Worm (Caenorhabditis elegans) whole organism, L1 larva: ENCODE results near the gene sdz-32.

Source experiments
- F16B12.6 ChIP-seq: fragments of 150-350 bp; optimal IDR thresholded peaks from 2 replicates; lab custom pipeline; 2014; ENCODE audit warnings: missing biosample characterization, missing genetic modification characterization
- Y116A8C.19 ChIP-seq: sonication (generic microtip); optimal IDR thresholded peaks from 2 replicates; lab custom pipeline; 2016; ENCODE audit warnings: missing compliant biosample characterization, missing genetic modification characterization, borderline replicate concordance
- aly-2 ChIP-seq: fragments of 150-350 bp; optimal IDR thresholded peaks from 2 replicates; lab custom pipeline; 2014; ENCODE audit warnings: missing biosample characterization, missing genetic modification characterization
- blmp-1 ChIP-seq: fragments of 150-350 bp; optimal IDR thresholded peaks from 2 replicates; lab custom pipeline; 2014; ENCODE audit warnings: missing biosample characterization, missing genetic modification characterization
- ces-1 ChIP-seq: fragments of 150-350 bp; optimal IDR thresholded peaks from 2 replicates; lab custom pipeline; 2014; ENCODE audit warnings: missing biosample characterization, missing genetic modification reagents, missing genetic modification characterization
- dpl-1 ChIP-seq, 3 experiments: fragments of 150-350 bp in 2 of 3; sonication (generic microtip) in 1 of 3; optimal IDR thresholded peaks; 2 replicates each; lab custom pipeline; 2014 to 2017; ENCODE audit warnings: missing biosample characterization in 3 of 3, missing genetic modification characterization in 3 of 3, missing genetic modification reagents in 3 of 3
- egl-13 ChIP-seq: sonication (generic microtip); optimal IDR thresholded peaks from 2 replicates; lab custom pipeline; 2016; ENCODE audit warnings: missing genotype, missing genetic modification reagents, missing genetic modification characterization, missing compliant biosample characterization
- egl-27 ChIP-seq, 2 experiments: fragments of 150-350 bp in 1 of 2; sonication (generic microtip); optimal IDR thresholded peaks; 3 replicates each; lab custom pipeline; 2017 to 2018; ENCODE audit warnings: missing biosample characterization in 2 of 2, missing genetic modification characterization in 2 of 2, missing genetic modification reagents in 2 of 2
- elt-3 ChIP-seq, 6 experiments: fragments of 150-350 bp in 1 of 6; sonication (generic microtip); optimal IDR thresholded peaks; 2 replicates each; lab custom pipeline; 2017 to 2018; ENCODE audit warnings: missing biosample characterization in 6 of 6, missing genetic modification characterization in 6 of 6, inconsistent platforms in 1 of 6
- fkh-4 ChIP-seq: sonication (generic microtip); optimal IDR thresholded peaks from 2 replicates; lab custom pipeline; 2016; ENCODE audit warnings: missing compliant biosample characterization, missing genetic modification characterization, borderline replicate concordance
- fos-1 ChIP-seq: fragments of 150-350 bp; optimal IDR thresholded peaks from 2 replicates; lab custom pipeline; 2014; ENCODE audit warnings: missing biosample characterization, missing genetic modification characterization
- hlh-17 ChIP-seq: fragments of 200-800 bp; sonication (Bioruptor generic); optimal IDR thresholded peaks from 2 replicates; lab custom pipeline; 2018; ENCODE audit warnings: missing genetic modification characterization, mild to moderate bottlenecking, missing compliant biosample characterization, moderate library complexity, borderline replicate concordance
- lin-35 ChIP-seq, 2 experiments: fragments of 150-350 bp; optimal IDR thresholded peaks; 2 replicates each; lab custom pipeline; 2014; ENCODE audit warnings: missing biosample characterization in 2 of 2, missing genetic modification characterization in 2 of 2, missing genetic modification reagents in 2 of 2
- lir-3 ChIP-seq: sonication (generic microtip); optimal IDR thresholded peaks from 2 replicates; lab custom pipeline; 2016; ENCODE audit warnings: mild to moderate bottlenecking, missing genetic modification characterization, moderate library complexity, missing compliant biosample characterization; ENCODE audit not compliant: poor library complexity
- lsy-2 ChIP-seq, 2 experiments: fragments of 150-350 bp; optimal IDR thresholded peaks; 2 replicates each; lab custom pipeline; 2014; ENCODE audit warnings: missing biosample characterization in 2 of 2, missing genetic modification characterization in 2 of 2
- mab-9 ChIP-seq: fragments of 200-800 bp; sonication (Bioruptor generic); IDR thresholded peaks from 2 replicates; pipeline ENCODE4 v1.3.6; 2022; ENCODE audit warnings: missing genetic modification reagents, missing genetic modification characterization, missing compliant biosample characterization
- mef-2 ChIP-seq: fragments of 150-350 bp; optimal IDR thresholded peaks from 2 replicates; lab custom pipeline; 2014; ENCODE audit warnings: missing biosample characterization, missing genetic modification characterization
- nhr-11 ChIP-seq: fragments of 150-350 bp; optimal IDR thresholded peaks from 2 replicates; lab custom pipeline; 2014; ENCODE audit warnings: missing biosample characterization, missing genetic modification characterization
- nhr-12 ChIP-seq: sonication (generic microtip); optimal IDR thresholded peaks from 2 replicates; lab custom pipeline; 2017; ENCODE audit warnings: missing biosample characterization, missing genetic modification characterization
- nhr-20 ChIP-seq: sonication (generic microtip); optimal IDR thresholded peaks from 2 replicates; lab custom pipeline; 2016; ENCODE audit warnings: mild to moderate bottlenecking, missing genetic modification characterization, missing compliant biosample characterization
- nhr-47 ChIP-seq: sonication (generic microtip); optimal IDR thresholded peaks from 2 replicates; lab custom pipeline; 2016; ENCODE audit warnings: mild to moderate bottlenecking, missing genetic modification characterization, moderate library complexity, missing compliant biosample characterization
- nhr-76 ChIP-seq: sonication (generic microtip); optimal IDR thresholded peaks from 2 replicates; lab custom pipeline; 2017; ENCODE audit warnings: missing biosample characterization, missing genetic modification characterization
- nhr-90 ChIP-seq: sonication (generic microtip); optimal IDR thresholded peaks from 2 replicates; lab custom pipeline; 2016; ENCODE audit warnings: mild to moderate bottlenecking, missing genetic modification characterization, missing compliant biosample characterization; ENCODE audit not compliant: poor library complexity
- skn-1 ChIP-seq: fragments of 150-350 bp; optimal IDR thresholded peaks from 2 replicates; lab custom pipeline; 2014; ENCODE audit warnings: missing biosample characterization, missing genetic modification characterization
- sox-4 ChIP-seq: sonication (generic microtip); optimal IDR thresholded peaks from 2 replicates; lab custom pipeline; 2016; ENCODE audit warnings: missing genetic modification characterization, missing compliant biosample characterization
- sup-37 ChIP-seq: fragments of 200-800 bp; sonication (Bioruptor generic); optimal IDR thresholded peaks from 2 replicates; lab custom pipeline; 2018; ENCODE audit warnings: mild to moderate bottlenecking, missing genetic modification characterization, missing compliant biosample characterization
- tlp-1 ChIP-seq: fragments of 150-350 bp; optimal IDR thresholded peaks from 2 replicates; lab custom pipeline; 2014; ENCODE audit warnings: missing biosample characterization, missing genetic modification characterization
- unc-130 ChIP-seq: fragments of 150-350 bp; optimal IDR thresholded peaks from 2 replicates; lab custom pipeline; 2017; ENCODE audit warnings: missing biosample characterization, missing genetic modification characterization, inconsistent platforms
- unc-30 ChIP-seq: sonication (generic microtip); optimal IDR thresholded peaks from 2 replicates; lab custom pipeline; 2017; ENCODE audit warnings: missing biosample characterization, missing genetic modification characterization
- unc-86 ChIP-seq: sonication (generic microtip); optimal IDR thresholded peaks from 2 replicates; lab custom pipeline; 2016; ENCODE audit warnings: missing genetic modification characterization, missing compliant biosample characterization
- ztf-11 ChIP-seq, 2 experiments: sonication (generic microtip); optimal IDR thresholded peaks; 2 replicates each; lab custom pipeline; 2016 to 2017; ENCODE audit warnings: missing genetic modification characterization in 2 of 2, missing biosample characterization in 1 of 2, missing compliant biosample characterization in 1 of 2
- ztf-4 ChIP-seq: fragments of 150-350 bp; optimal IDR thresholded peaks from 2 replicates; lab custom pipeline; 2014; ENCODE audit warnings: missing biosample characterization, missing genetic modification characterization

sdz-32 gene

DNA sequence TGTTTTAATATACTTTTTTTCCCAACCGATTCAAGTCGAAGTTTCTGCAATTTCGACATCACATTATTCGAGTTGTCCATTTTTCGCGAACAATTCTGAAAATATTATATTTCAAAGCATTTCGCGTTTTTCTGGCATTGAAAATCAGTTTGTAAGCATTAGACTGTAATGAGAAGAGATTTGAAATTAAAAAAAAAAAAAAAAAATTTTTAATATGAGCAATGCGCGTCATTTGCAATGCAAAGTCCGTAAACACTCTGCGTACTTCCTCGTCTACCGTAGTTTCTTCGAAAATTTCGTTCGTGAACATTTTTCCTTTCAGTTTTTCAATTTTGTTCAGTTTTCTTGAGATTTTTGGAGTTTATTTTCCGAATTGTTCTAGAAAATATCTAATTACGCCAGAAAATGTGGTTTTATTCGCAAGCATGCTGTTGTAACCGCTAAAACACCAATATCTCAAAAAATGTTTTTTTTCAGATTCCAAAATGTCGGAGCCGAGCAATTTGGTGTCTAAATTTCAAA, 28.5 kb upstream of the sdz-32 start, which contains the start of the genes C16C8.5 and C16C8.16:
TSS of gene C16C8.5 (minus strand) at position 101 of the 522 bp plus-strand sequence.
TSS of gene C16C8.16 (plus strand) at position 472 of the 522 bp plus-strand sequence.
- no peak for TF ChIP-seq nhr-20 (tag; lab: Kevin White, UChicago)
- no peak for TF ChIP-seq fkh-4 (tag; lab: Kevin White, UChicago)
- TF ChIP-seq unc-130 (tag; lab: Kevin White, UChicago), result no peak
- no peak for TF ChIP-seq ztf-11 (tag; optimal IDR thresholded peaks at IDR 0.05; lab: Kevin White, UChicago)
- TF ChIP-seq nhr-11, result no peak
- no peak for TF ChIP-seq Y116A8C.19 (tag; lab: Kevin White, UChicago)
- no peak for TF ChIP-seq egl-13 (tag; lab: Kevin White, UChicago)
- no peak for TF ChIP-seq sup-37 (GFP tag; lab: Kevin White, UChicago)
- TF ChIP-seq dpl-1 (GFP tag; optimal IDR thresholded peaks at IDR 0.05; lab: Kevin White, UChicago), result no peak
- no peak for TF ChIP-seq lin-35 (GFP tag; optimal IDR thresholded peaks at IDR 0.05; lab: Kevin White, UChicago)
- TF ChIP-seq aly-2, result no peak
- no peak for TF ChIP-seq nhr-12 (tag; lab: Kevin White, UChicago)
- TF ChIP-seq nhr-76 (tag; lab: Kevin White, UChicago), result no peak
- no peak for TF ChIP-seq elt-3 (tag; optimal IDR thresholded peaks at IDR 0.05; lab: Kevin White, UChicago)
- TF ChIP-seq mef-2 (tag; lab: Kevin White, UChicago), result no peak

- TF ChIP-seq egl-13 (tag; lab: Kevin White, UChicago) (no peak), dpl-1 (GFP tag; optimal IDR thresholded peaks at IDR 0.05; lab: Kevin White, UChicago) (no peak), blmp-1 (tag; lab: Kevin White, UChicago) (no peak)
Observed at ce11 chrII:3446647-3447046, 27.2 kb upstream of the sdz-32 start, which contains the start of the genes C16C8.20 and gldi-6. Gene C16C8.20 (plus strand): TSS chrII:3446947. Gene gldi-6 (plus strand): TSS chrII:3446947.

DNA sequence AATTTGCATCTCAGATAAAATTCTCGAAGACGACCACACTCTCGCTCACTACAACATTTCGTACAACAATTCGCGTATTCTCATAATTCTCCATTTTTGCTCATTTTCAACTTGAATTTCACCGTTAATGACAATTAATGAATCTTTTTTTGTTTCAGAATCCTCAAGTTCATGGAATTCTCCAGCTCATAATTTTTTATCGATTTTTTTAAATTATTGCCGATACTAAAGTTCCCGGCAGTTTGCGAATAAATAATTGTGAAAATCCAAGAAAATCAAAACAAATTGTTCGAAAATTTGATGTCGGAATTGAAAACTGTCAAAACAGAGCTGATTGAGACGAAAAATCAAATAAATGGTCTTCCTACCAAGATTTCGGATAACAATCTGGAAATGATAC, 25.9 kb upstream of the sdz-32 start, which contains the start of gene C16C8.21:
TSS of gene C16C8.21 (plus strand) at position 301 of the 400 bp plus-strand sequence.
- TF ChIP-seq blmp-1 (tag; lab: Kevin White, UChicago) (no peak), skn-1 (no peak), ces-1 (no peak), unc-130 (tag; lab: Kevin White, UChicago) (no peak), F16B12.6 (tag; lab: Kevin White, UChicago) (no peak), fos-1 (tag; lab: Kevin White, UChicago) (no peak), unc-86 (tag; lab: Kevin White, UChicago) (no peak), nhr-47 (tag; lab: Kevin White, UChicago) (no peak), lsy-2 (tag; optimal IDR thresholded peaks at IDR 0.05; lab: Kevin White, UChicago) (no peak), mab-9 (GFP tag; lab: Robert Waterston, UW) (no peak), hlh-17 (GFP tag; lab: Kevin White, UChicago) (no peak), egl-13 (tag; lab: Kevin White, UChicago) (no peak)

ce11 chrII:3448776-3449280, 25.0 kb upstream of the sdz-32 start, which contains the start of gene C16C8.25:
Gene C16C8.25 (plus strand): TSS chrII:3449230.
- TF ChIP-seq unc-130 (tag; lab: Kevin White, UChicago), result no peak
- no peak for TF ChIP-seq lir-3
- no peak for TF ChIP-seq unc-30
- no peak for TF ChIP-seq ces-1
- TF ChIP-seq skn-1, result no peak
- no peak for TF ChIP-seq mab-9 (GFP tag; lab: Robert Waterston, UW)
- TF ChIP-seq nhr-90 (tag; lab: Kevin White, UChicago), result no peak
- no peak for TF ChIP-seq dpl-1 (GFP tag; optimal IDR thresholded peaks at IDR 0.05; lab: Kevin White, UChicago)
- TF ChIP-seq ztf-4, result no peak
- no peak for TF ChIP-seq tlp-1 (tag; lab: Kevin White, UChicago)
- TF ChIP-seq egl-27 (tag; optimal IDR thresholded peaks at IDR 0.05; lab: Kevin White, UChicago), result no peak
- TF ChIP-seq sox-4 (tag; lab: Kevin White, UChicago), result no peak
- TF ChIP-seq Y116A8C.19 (tag; lab: Kevin White, UChicago), result no peak
- no peak for TF ChIP-seq lin-35 (GFP tag; optimal IDR thresholded peaks at IDR 0.05; lab: Kevin White, UChicago)
